Fruit fly (Drosophila melanogaster) whole organism, embryonic: ENCODE data around the gene Mrp5.

Experiments used
- ATbp ChIP-seq: fragments of 200-800 bp; sonication (Bioruptor generic); optimal IDR thresholded peaks from 2 replicates; lab custom pipeline; 2017; ENCODE audit warnings: missing biosample characterization, mild to moderate bottlenecking, missing genetic modification characterization, missing genetic modification reagents
- Atf-2 ChIP-seq: fragments of 200-800 bp; sonication (Bioruptor generic); optimal IDR thresholded peaks from 2 replicates; lab custom pipeline; 2016; ENCODE audit warnings: missing biosample characterization, missing genetic modification characterization
- Atf3 ChIP-seq: fragments of 200-800 bp; sonication (Bioruptor generic); optimal IDR thresholded peaks from 3 replicates; lab custom pipeline; 2016; ENCODE audit warnings: missing biosample characterization, missing genetic modification characterization
- CG10274 ChIP-seq: fragments of 200-800 bp; sonication (Bioruptor generic); optimal IDR thresholded peaks from 3 replicates; lab custom pipeline; 2017; ENCODE audit warnings: missing biosample characterization, mild to moderate bottlenecking, missing genetic modification characterization
- CG13123 ChIP-seq: fragments of 200-800 bp; sonication (Bioruptor generic); optimal IDR thresholded peaks from 2 replicates; lab custom pipeline; 2016; ENCODE audit warnings: missing biosample characterization, missing genetic modification characterization
- CG13894 ChIP-seq: fragments of 200-800 bp; sonication (Bioruptor generic); optimal IDR thresholded peaks from 3 replicates; lab custom pipeline; 2018; ENCODE audit warnings: missing biosample characterization, mild to moderate bottlenecking, missing genetic modification characterization, moderate library complexity
- CG14441 ChIP-seq: fragments of 200-800 bp; sonication (Bioruptor generic); IDR thresholded peaks from 2 replicates; pipeline ENCODE4 v1.3.6; 2022; ENCODE audit warnings: missing biosample characterization, missing genetic modification characterization
- CG15011 ChIP-seq: fragments of 200-800 bp; sonication (Bioruptor generic); optimal IDR thresholded peaks from 3 replicates; lab custom pipeline; 2018; ENCODE audit warnings: missing biosample characterization, mild to moderate bottlenecking, missing genetic modification characterization
- CG15073 ChIP-seq: fragments of 200-800 bp; sonication (Bioruptor generic); optimal IDR thresholded peaks from 2 replicates; lab custom pipeline; 2016; ENCODE audit warnings: missing biosample characterization, missing genetic modification characterization
- CG15479 ChIP-seq: fragments of 200-800 bp; sonication (Bioruptor generic); optimal IDR thresholded peaks from 3 replicates; lab custom pipeline; 2019; ENCODE audit warnings: missing biosample characterization, mild to moderate bottlenecking, missing genetic modification characterization, moderate library complexity
- CG16815 ChIP-seq: fragments of 200-800 bp; sonication (Bioruptor generic); optimal IDR thresholded peaks from 3 replicates; lab custom pipeline; 2017; ENCODE audit warnings: missing biosample characterization, mild to moderate bottlenecking, missing genetic modification characterization
- CG17385 ChIP-seq: fragments of 200-800 bp; sonication (Bioruptor generic); optimal IDR thresholded peaks from 3 replicates; lab custom pipeline; 2018; ENCODE audit warnings: missing biosample characterization, mild to moderate bottlenecking, missing genetic modification characterization
- CG1832 ChIP-seq: fragments of 200-800 bp; sonication (Bioruptor generic); optimal IDR thresholded peaks from 2 replicates; lab custom pipeline; 2017; ENCODE audit warnings: missing biosample characterization, mild to moderate bottlenecking, missing genetic modification characterization, inconsistent platforms
- CG18599 ChIP-seq: fragments of 200-800 bp; sonication (Bioruptor generic); optimal IDR thresholded peaks from 3 replicates; lab custom pipeline; 2017; ENCODE audit warnings: missing biosample characterization, missing genetic modification characterization, mild to moderate bottlenecking, moderate library complexity, missing genetic modification reagents
- CG31224 ChIP-seq: fragments of 200-800 bp; sonication (Bioruptor generic); IDR thresholded peaks from 2 replicates; pipeline ENCODE4 v1.3.6; 2022; ENCODE audit warnings: missing biosample characterization, missing genetic modification characterization
- CG31388 ChIP-seq: fragments of 200-800 bp; sonication (Bioruptor generic); optimal IDR thresholded peaks from 2 replicates; lab custom pipeline; 2016; ENCODE audit warnings: missing biosample characterization, missing genetic modification characterization
- CG31441 ChIP-seq: fragments of 200-800 bp; sonication (Bioruptor generic); IDR thresholded peaks from 2 replicates; pipeline ENCODE4 v1.3.6; 2022; ENCODE audit warnings: missing biosample characterization, missing genetic modification characterization
- CG3163 ChIP-seq: fragments of 200-800 bp; sonication (Bioruptor generic); optimal IDR thresholded peaks from 3 replicates; lab custom pipeline; 2016; ENCODE audit warnings: missing biosample characterization, missing genetic modification characterization
- CG32772 ChIP-seq: fragments of 200-800 bp; sonication (Bioruptor generic); IDR thresholded peaks from 2 replicates; pipeline ENCODE4 v1.3.6; 2022; ENCODE audit warnings: missing biosample characterization, missing genetic modification characterization
- CG34376 ChIP-seq: fragments of 200-800 bp; sonication (Bioruptor generic); optimal IDR thresholded peaks from 2 replicates; lab custom pipeline; 2018; ENCODE audit warnings: missing biosample characterization, mild to moderate bottlenecking, missing genetic modification characterization
- CG4282 ChIP-seq: fragments of 200-800 bp; sonication (Bioruptor generic); optimal IDR thresholded peaks from 2 replicates; lab custom pipeline; 2016; ENCODE audit warnings: missing biosample characterization, missing genetic modification characterization
- CG43689 ChIP-seq: fragments of 200-800 bp; sonication (Bioruptor generic); IDR thresholded peaks from 2 replicates; pipeline ENCODE4 v1.3.6; 2022; ENCODE audit warnings: missing biosample characterization, missing genetic modification characterization
- CG8388 ChIP-seq: fragments of 200-800 bp; sonication (Bioruptor generic); optimal IDR thresholded peaks from 2 replicates; lab custom pipeline; 2019; ENCODE audit warnings: missing biosample characterization, mild to moderate bottlenecking, missing genetic modification characterization, moderate library complexity
- CG8944 ChIP-seq: fragments of 200-800 bp; sonication (Bioruptor generic); optimal IDR thresholded peaks from 3 replicates; lab custom pipeline; 2016; ENCODE audit warnings: missing biosample characterization, missing genetic modification characterization
- Dfd ChIP-seq, 2 experiments: fragments of >200 bp; optimal IDR thresholded peaks; 2 replicates each; lab custom pipeline; 2017; ENCODE audit warnings: missing biosample characterization in 2 of 2, missing genetic modification characterization in 2 of 2
- Fer2 ChIP-seq: fragments of 200-800 bp; sonication (Bioruptor generic); optimal IDR thresholded peaks from 2 replicates; lab custom pipeline; 2018; ENCODE audit warnings: missing biosample characterization, mild to moderate bottlenecking, missing genetic modification characterization, moderate library complexity
- Gug ChIP-seq: fragments of 200-800 bp; sonication (Bioruptor generic); IDR thresholded peaks from 4 replicates; pipeline ENCODE4 v1.3.6; 2022; ENCODE audit warnings: missing biosample characterization, missing genetic modification characterization
- H15 ChIP-seq: fragments of 200-800 bp; sonication (Bioruptor generic); IDR thresholded peaks from 3 replicates; pipeline ENCODE4 v1.3.6; 2022; ENCODE audit warnings: missing biosample characterization, missing genetic modification characterization
- HLH3B ChIP-seq: fragments of 200-800 bp; sonication (Bioruptor generic); IDR thresholded peaks from 2 replicates; pipeline ENCODE4 v1.3.6; 2022; ENCODE audit warnings: missing biosample characterization, missing genetic modification characterization
- Hr78 ChIP-seq, 2 experiments: fragments of 200-800 bp in 1 of 2; fragments of >200 bp in 1 of 2; sonication (Bioruptor generic) in 1 of 2; optimal IDR thresholded peaks; 2 replicates each; lab custom pipeline; 2017 to 2019; ENCODE audit warnings: missing biosample characterization in 2 of 2, missing genetic modification characterization in 2 of 2, mild to moderate bottlenecking in 1 of 2, moderate library complexity in 1 of 2
- Nf-YC ChIP-seq: fragments of 200-800 bp; optimal IDR thresholded peaks from 3 replicates; lab custom pipeline; 2019; ENCODE audit warnings: missing biosample characterization, mild to moderate bottlenecking, missing genetic modification characterization, moderate library complexity
- NfI ChIP-seq: fragments of 200-800 bp; sonication (Bioruptor generic); optimal IDR thresholded peaks from 3 replicates; lab custom pipeline; 2018; ENCODE audit warnings: missing biosample characterization, mild to moderate bottlenecking, missing genetic modification characterization, moderate library complexity
- Scr ChIP-seq: fragments of 200-800 bp; sonication (Bioruptor generic); IDR thresholded peaks from 2 replicates; pipeline ENCODE4 v1.3.6; 2022; ENCODE audit warnings: missing biosample characterization, missing genetic modification characterization; ENCODE audit not compliant: partially characterized antibody
- Sry-δ ChIP-seq: fragments of 200-800 bp; sonication (Bioruptor generic); optimal IDR thresholded peaks from 2 replicates; lab custom pipeline; 2016; ENCODE audit warnings: missing biosample characterization, missing genetic modification characterization
- ci ChIP-seq: fragments of 200-800 bp; sonication (Bioruptor generic); IDR thresholded peaks from 3 replicates; pipeline ENCODE4 v1.3.6; 2022; ENCODE audit warnings: missing biosample characterization, missing genetic modification characterization
- danr ChIP-seq: fragments of 200-800 bp; sonication (Bioruptor generic); IDR thresholded peaks from 2 replicates; pipeline ENCODE4 v1.3.6; 2022; ENCODE audit warnings: missing biosample characterization, missing genetic modification characterization
- dmrt11E ChIP-seq: fragments of 200-800 bp; sonication (Bioruptor generic); optimal IDR thresholded peaks from 3 replicates; lab custom pipeline; 2018; ENCODE audit warnings: missing biosample characterization, mild to moderate bottlenecking, missing genetic modification characterization, moderate library complexity
- fu2 ChIP-seq: fragments of 200-800 bp; sonication (Bioruptor generic); optimal IDR thresholded peaks from 2 replicates; lab custom pipeline; 2016; ENCODE audit warnings: missing biosample characterization, missing genetic modification characterization
- gsb ChIP-seq: fragments of 200-800 bp; sonication (Bioruptor generic); IDR thresholded peaks from 2 replicates; pipeline ENCODE4 v1.3.6; 2022; ENCODE audit warnings: missing biosample characterization, missing genetic modification characterization
- jigr1 ChIP-seq: fragments of 200-800 bp; sonication (Bioruptor generic); IDR thresholded peaks from 3 replicates; pipeline ENCODE4 v1.3.6; 2022; ENCODE audit warnings: missing biosample characterization, missing genetic modification characterization
- jing ChIP-seq: fragments of 200-800 bp; sonication (Bioruptor generic); optimal IDR thresholded peaks from 2 replicates; lab custom pipeline; 2018; ENCODE audit warnings: missing biosample characterization, mild to moderate bottlenecking, missing genetic modification characterization
- lmd ChIP-seq: fragments of 200-800 bp; sonication (Bioruptor generic); IDR thresholded peaks from 2 replicates; pipeline ENCODE4 v1.3.6; 2022; ENCODE audit warnings: missing biosample characterization, missing genetic modification characterization
- mirr ChIP-seq: fragments of 200-800 bp; sonication (Bioruptor generic); optimal IDR thresholded peaks from 3 replicates; lab custom pipeline; 2018; ENCODE audit warnings: missing biosample characterization, mild to moderate bottlenecking, missing genetic modification characterization
- otp ChIP-seq: fragments of 200-800 bp; sonication (Bioruptor generic); IDR thresholded peaks from 3 replicates; pipeline ENCODE4, ENCODE4 v1.3.6; 2022; ENCODE audit warnings: missing biosample characterization, missing genetic modification characterization
- pho ChIP-seq: fragments of 200-800 bp; sonication (Bioruptor generic); optimal IDR thresholded peaks from 2 replicates; lab custom pipeline; 2016; ENCODE audit warnings: missing biosample characterization, missing genetic modification characterization
- ranshi ChIP-seq: fragments of 200-800 bp; sonication (Bioruptor generic); IDR thresholded peaks from 2 replicates; pipeline ENCODE4 v1.3.6; 2022; ENCODE audit warnings: missing biosample characterization, missing genetic modification characterization
- sd ChIP-seq: fragments of 200-800 bp; sonication (Bioruptor generic); optimal IDR thresholded peaks from 3 replicates; lab custom pipeline; 2018; ENCODE audit warnings: missing biosample characterization, mild to moderate bottlenecking, missing genetic modification characterization, moderate library complexity
- shn ChIP-seq: fragments of 200-800 bp; sonication (Bioruptor generic); optimal IDR thresholded peaks from 3 replicates; lab custom pipeline; 2016; ENCODE audit warnings: missing biosample characterization, missing genetic modification characterization
- sqz ChIP-seq: fragments of 200-800 bp; sonication (Bioruptor generic); optimal IDR thresholded peaks from 3 replicates; lab custom pipeline; 2018; ENCODE audit warnings: missing biosample characterization, mild to moderate bottlenecking, missing genetic modification characterization
- tll ChIP-seq, 2 experiments: fragments of 200-800 bp in 1 of 2; fragments of >200 bp in 1 of 2; sonication (Bioruptor generic) in 1 of 2; optimal IDR thresholded peaks; 2 replicates each; lab custom pipeline; 2017 to 2019; ENCODE audit warnings: missing biosample characterization in 2 of 2, missing genetic modification characterization in 2 of 2, mild to moderate bottlenecking in 1 of 2, moderate library complexity in 1 of 2

Gene Mrp5

dm6 chr3R:19908863-19909343 lies 33.4 kb upstream of the Mrp5 start (continued):
- TF ChIP-seq tll (GFP tag; optimal IDR thresholded peaks at IDR 0.05; lab: Kevin White, UChicago) (no peak), CG1832 (GFP tag; lab: Kevin White, UChicago) (no peak), Dfd (GFP tag; optimal IDR thresholded peaks at IDR 0.05; lab: Kevin White, UChicago) (no peak), Atf3 (GFP tag; lab: Kevin White, UChicago) (peak; percentile 78), CG15073 (GFP tag; lab: Kevin White, UChicago) (peak; percentile 16), Nf-YC (tag; lab: Kevin White, UChicago) (no peak), CG43689 (GFP tag; lab: Robert Waterston, UW) (peak; percentile 66), Scr (GFP tag; lab: Robert Waterston, UW) (peak; percentile 38; the same call in 1 of the 2 replicates), NfI (peak; percentile 81), dmrt11E (tag; lab: Kevin White, UChicago) (peak; percentile 55), Fer2 (tag; lab: Kevin White, UChicago) (no peak), CG15479 (GFP tag; lab: Kevin White, UChicago) (no peak), CG34376 (GFP tag; lab: Kevin White, UChicago) (peak; percentile 83), mirr (GFP tag; lab: Kevin White, UChicago) (peak; percentile 10), sd (tag; lab: Kevin White, UChicago) (peak; percentile 63), pho (GFP tag; lab: Kevin White, UChicago) (peak; percentile 73), CG32772 (GFP tag; lab: Robert Waterston, UW) (peak; percentile 82), CG31441 (peak; percentile 75; the same call in 1 of the 2 replicates), Hr78 (GFP tag; optimal IDR thresholded peaks at IDR 0.05; lab: Kevin White, UChicago) (peak in 1 of 2 experiments; percentile 16), CG31224 (GFP tag; lab: Robert Waterston, UW) (peak; percentile 79), Gug (peak; percentile 90), CG18599 (GFP tag; lab: Kevin White, UChicago) (peak; percentile 88), sqz (GFP tag; lab: Kevin White, UChicago) (no peak), Atf-2 (GFP tag; lab: Kevin White, UChicago) (peak; percentile 76), jing (GFP tag; lab: Kevin White, UChicago) (peak; percentile 72), CG4282 (peak; percentile 73), H15 (peak; percentile 82), ranshi (peak; percentile 79), shn (GFP tag; lab: Kevin White, UChicago) (peak; percentile 78), danr (GFP tag; lab: Robert Waterston, UW) (peak; percentile 25; the same call in 1 of the 2 replicates), CG16815 (GFP tag; lab: Kevin White, UChicago) (peak; percentile 68), jigr1 (GFP tag; lab: Robert Waterston, UW) (peak; percentile 44; the same call in 1 of the 3 replicates), CG10274 (peak; percentile 9), CG14441 (GFP tag; lab: Robert Waterston, UW) (peak; percentile 90), ci (GFP tag; lab: Robert Waterston, UW) (peak; percentile 95), CG8944 (GFP tag; lab: Kevin White, UChicago) (peak; percentile 78), ATbp (GFP tag; lab: Kevin White, UChicago) (peak; percentile 82), CG15011 (peak; percentile 65), CG13123 (peak; percentile 65), gsb (GFP tag; lab: Robert Waterston, UW) (peak; percentile 85), Sry-δ (GFP tag; lab: Kevin White, UChicago) (peak; percentile 29), CG13894 (tag; lab: Kevin White, UChicago) (peak; percentile 41), lmd (GFP tag; lab: Robert Waterston, UW) (peak; percentile 87), CG3163 (GFP tag; lab: Kevin White, UChicago) (peak; percentile 54), fu2 (GFP tag; lab: Kevin White, UChicago) (peak; percentile 64), otp (GFP tag; lab: Robert Waterston, UW) (0 out of 3 replicates have a peak, but pooled peaks have one; percentile 72), CG17385 (GFP tag; lab: Kevin White, UChicago) (peak; percentile 79), HLH3B (GFP tag; lab: Robert Waterston, UW) (peak; percentile 87), CG8388 (GFP tag; lab: Kevin White, UChicago) (peak; percentile 73), CG31388 (GFP tag; lab: Kevin White, UChicago) (peak; percentile 52)
